Fruit fly (Drosophila melanogaster): ENCODE results near the gene CG3568.

The CG3568 gene

DNA sequence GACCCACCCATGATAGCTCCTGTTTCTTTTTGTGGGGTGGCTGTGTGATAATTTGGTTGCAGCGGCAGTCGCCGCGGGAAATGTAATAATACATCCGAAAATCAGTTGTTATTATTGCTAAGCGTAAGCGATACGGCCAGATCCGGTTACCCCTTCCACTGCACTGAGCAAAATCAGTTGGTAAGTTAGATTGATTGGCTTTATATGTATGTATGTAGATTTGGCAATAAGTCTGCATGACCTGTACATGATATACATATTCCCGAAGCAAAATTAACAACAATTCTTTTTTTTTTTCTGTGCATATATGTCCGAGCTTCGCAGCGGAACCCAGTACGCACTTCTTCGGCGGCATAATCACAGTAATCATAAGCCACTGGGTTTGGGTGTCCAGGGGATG lies 44.2 kb upstream of the CG3568 start (continued):
- peak; percentile 23 for TF ChIP-seq CG10209 (GFP tag; optimal IDR thresholded peaks at IDR 0.05)
- peak; percentile 1 for TF ChIP-seq chn (GFP tag; optimal IDR thresholded peaks at IDR 0.05)

DNA sequence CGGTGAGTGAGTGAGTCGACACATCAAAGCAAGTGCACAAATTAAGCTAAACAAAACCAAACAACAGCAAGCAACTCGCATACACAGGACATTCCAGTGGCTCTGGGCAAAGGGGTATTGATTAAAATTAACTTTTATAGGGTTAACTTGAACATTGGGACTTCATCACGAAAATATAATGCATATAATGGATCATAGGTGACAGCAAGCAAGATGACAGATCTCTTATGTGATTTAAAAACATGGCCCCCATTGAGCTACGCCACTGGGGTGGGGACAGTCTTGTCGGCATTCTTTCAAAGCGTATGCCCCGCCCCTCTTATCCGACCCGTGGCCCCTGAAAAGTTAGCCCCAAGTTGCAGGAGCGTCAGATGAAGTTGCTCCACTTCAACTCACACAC lies 38.9 kb upstream of the CG3568 start:
- TF ChIP-seq CG8290 (GFP tag; optimal IDR thresholded peaks at IDR 0.05) (no peak), CG8290 (tag; optimal IDR thresholded peaks at IDR 0.05) (peak in 1 of 2 experiments; percentile 21), ftz-f1 (GFP tag; optimal IDR thresholded peaks at IDR 0.05) (no peak), CG18599 (GFP tag; optimal IDR thresholded peaks at IDR 0.05) (peak; percentile 34), CG6854 (GFP tag; optimal IDR thresholded peaks at IDR 0.05) (no peak), CG11456 (GFP tag; IDR thresholded peaks at IDR 0.05) (0 out of 3 replicates have a peak, but pooled peaks have one; percentile 25), CG1603 (tag; optimal IDR thresholded peaks at IDR 0.05) (peak; percentile 19), gem (tag; optimal IDR thresholded peaks at IDR 0.05) (peak; percentile 28), CG2678 (tag; optimal IDR thresholded peaks at IDR 0.05) (peak; percentile 2), Oli (tag; optimal IDR thresholded peaks at IDR 0.05) (peak; percentile 1), row (GFP tag; IDR thresholded peaks at IDR 0.05) (0 out of 3 replicates have a peak, but pooled peaks have one; percentile 34), ci (GFP tag; IDR thresholded peaks at IDR 0.05) (0 out of 3 replicates have a peak, but pooled peaks have one; percentile 25), CG11504 (tag; optimal IDR thresholded peaks at IDR 0.05) (peak; percentile 6), peb (GFP tag; IDR thresholded peaks at IDR 0.05) (no peak), CG12769 (tag; optimal IDR thresholded peaks at IDR 0.05) (peak; percentile 21), CG7839 (tag; optimal IDR thresholded peaks at IDR 0.05) (peak; percentile 18), dysf (GFP tag; IDR thresholded peaks at IDR 0.05) (0 out of 3 replicates have a peak, but pooled peaks have one; percentile 30), lab (GFP tag; optimal IDR thresholded peaks at IDR 0.05) (peak; percentile 30), wdn (GFP tag; IDR thresholded peaks at IDR 0.05) (no peak), Med (GFP tag) (peak; percentile 63), Oaz (GFP tag; IDR thresholded peaks at IDR 0.05) (no peak), slbo (GFP tag; IDR thresholded peaks at IDR 0.05) (no peak), Hmr (GFP tag; optimal IDR thresholded peaks at IDR 0.05) (peak; percentile 4), dmrt99B (tag; optimal IDR thresholded peaks at IDR 0.05) (peak; percentile 10), prd (optimal IDR thresholded peaks at IDR 0.05) (no peak), prd (GFP tag; IDR thresholded peaks at IDR 0.05) (peak; percentile 22; the same call in 1 of the 3 replicates), CG4404 (GFP tag; IDR thresholded peaks at IDR 0.05) (no peak)

DNA sequence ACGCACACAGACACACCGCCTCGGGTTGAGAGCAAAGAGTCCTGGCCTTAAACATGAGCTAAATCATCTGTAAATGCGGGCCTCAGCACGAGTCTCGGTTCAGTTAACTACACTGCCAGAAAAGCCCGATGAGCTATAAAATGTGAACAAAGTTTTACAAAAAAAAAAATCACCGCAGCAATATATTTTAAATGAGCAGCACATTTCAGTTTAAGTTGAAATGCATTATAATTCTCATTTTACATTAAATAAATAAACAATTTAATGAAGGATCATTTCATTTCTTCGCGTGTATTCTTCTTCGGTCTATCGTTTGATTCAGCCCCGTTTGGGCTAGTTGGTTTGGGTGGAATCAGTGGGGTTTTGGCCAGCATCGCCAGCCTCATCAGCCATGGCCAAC lies 37.1 kb upstream of the CG3568 start:
- TF ChIP-seq hb (GFP tag; IDR thresholded peaks at IDR 0.05; ENCODE audit: partially characterized antibody) (no peak), danr (GFP tag; IDR thresholded peaks at IDR 0.05) (no peak), lilli (GFP tag; optimal IDR thresholded peaks at IDR 0.05) (peak; percentile 39), NC2β (GFP tag; optimal IDR thresholded peaks at IDR 0.05) (no peak), Oli (tag; optimal IDR thresholded peaks at IDR 0.05) (peak; percentile 14), CG1233 (GFP tag; optimal IDR thresholded peaks at IDR 0.05) (peak; percentile 24), mam (GFP tag; optimal IDR thresholded peaks at IDR 0.05) (no peak), Tbp (GFP tag; optimal IDR thresholded peaks at IDR 0.05) (no peak), vvl (GFP tag; IDR thresholded peaks at IDR 0.05) (peak; percentile 45; the same call in 1 of the 2 replicates), Mrtf (GFP tag; IDR thresholded peaks at IDR 0.05) (no peak), CG3995 (GFP tag; optimal IDR thresholded peaks at IDR 0.05) (no peak), dmrt11E (tag; optimal IDR thresholded peaks at IDR 0.05) (peak; percentile 55), Ets65A (GFP tag) (peak; percentile 9), CG17359 (tag; optimal IDR thresholded peaks at IDR 0.05) (peak; percentile 6), unpg (GFP tag; optimal IDR thresholded peaks at IDR 0.05) (peak; percentile 29), sisA (GFP tag; IDR thresholded peaks at IDR 0.05) (peak; percentile 25; the same call in 1 of the 2 replicates), Hsf (GFP tag; optimal IDR thresholded peaks at IDR 0.05) (peak; percentile 19), prd (optimal IDR thresholded peaks at IDR 0.05) (no peak), prd (GFP tag; IDR thresholded peaks at IDR 0.05) (peak; percentile 59; the same call in 2 of the 3 replicates), CG3838 (GFP tag; optimal IDR thresholded peaks at IDR 0.05) (no peak), CG11504 (tag; optimal IDR thresholded peaks at IDR 0.05) (peak; percentile 46), CG9817 (tag; optimal IDR thresholded peaks at IDR 0.05) (peak; percentile 2), chm (GFP tag; IDR thresholded peaks at IDR 0.05) (no peak), lola (GFP tag; optimal IDR thresholded peaks at IDR 0.05) (peak in 1 of 3 experiments; percentile 23)
